Worm (Caenorhabditis elegans): ENCODE data around the gene egl-44.

ce11 chrII:5899865-5900486, 28.6 kb upstream of the egl-44 start:
- TF ChIP-seq unc-62 (GFP tag; optimal IDR thresholded peaks at IDR 0.05) (no peak), ztf-11 (tag; optimal IDR thresholded peaks at IDR 0.05) (no peak)
